Worm (Caenorhabditis elegans) whole organism, midembryonic: Measurements from ENCODE around the gene AC8.3.
"Not testable (repeated sequence)": the region's sequence is repeated elsewhere in the genome, so short reads cannot be mapped to it uniquely, and the experiment has no call there.

Source experiments
- T22C8.4 ChIP-seq: fragments of 200-800 bp; sonication (Bioruptor generic); IDR thresholded peaks from 2 replicates; pipeline ENCODE4 v1.3.6; 2022; ENCODE audit warnings: missing genetic modification characterization, missing compliant biosample characterization
- klf-2 ChIP-seq: fragments of 200-800 bp; sonication (Bioruptor generic); conservative IDR thresholded peaks from 2 replicates; pipeline ENCODE4 v1.3.6; 2022; ENCODE audit warnings: missing genetic modification reagents, missing genetic modification characterization, missing compliant biosample characterization
- ref-1 ChIP-seq: fragments of 200-800 bp; sonication (Bioruptor generic); conservative IDR thresholded peaks from 2 replicates; pipeline ENCODE4 v1.3.6; 2022; ENCODE audit warnings: missing genetic modification reagents, missing genetic modification characterization, missing compliant biosample characterization
- tab-1 ChIP-seq: fragments of 200-800 bp; sonication (Bioruptor generic); IDR thresholded peaks from 2 replicates; pipeline ENCODE4 v1.3.6; 2022; ENCODE audit warnings: missing genetic modification characterization, missing compliant biosample characterization
- ztf-23 ChIP-seq: fragments of 200-800 bp; sonication (Bioruptor generic); IDR thresholded peaks from 2 replicates; pipeline ENCODE4 v1.3.6; 2022; ENCODE audit warnings: missing genetic modification reagents, missing genetic modification characterization, missing compliant biosample characterization

ce11 chrX:182119-182741, 47.0 kb downstream of the AC8.3 start, which contains the start of the genes T08D2.6 and chkr-1:
- TF ChIP-seq ref-1, T22C8.4, klf-2, ztf-23, tab-1 (GFP tag; lab: Robert Waterston, UW): not testable (repeated sequence)
